Worm (Caenorhabditis elegans) whole organism, L4 larva: ENCODE measurements around the gene ints-6.

Source experiments
- T20F7.1 ChIP-seq: fragments of 200-800 bp; sonication (Bioruptor generic); optimal IDR thresholded peaks from 2 replicates; lab custom pipeline; 2018; ENCODE audit warnings: mild to moderate bottlenecking, missing genetic modification characterization, missing compliant biosample characterization
- Y105C5A.15 ChIP-seq: fragments of 200-800 bp; sonication (Bioruptor generic); IDR thresholded peaks from 2 replicates; pipeline ENCODE4 v1.3.6; 2022; ENCODE audit warnings: missing genetic modification characterization, missing compliant biosample characterization
- ceh-20 ChIP-seq: fragments of 200-800 bp; sonication (Bioruptor generic); IDR thresholded peaks from 2 replicates; pipeline ENCODE4 v1.3.6; 2022; ENCODE audit warnings: missing genetic modification reagents, missing genetic modification characterization, missing compliant biosample characterization
- ceh-28 ChIP-seq: fragments of 150-350 bp; optimal IDR thresholded peaks from 2 replicates; lab custom pipeline; 2014; ENCODE audit warnings: missing biosample characterization, missing genetic modification reagents, missing genetic modification characterization
- ceh-32 ChIP-seq: sonication (generic microtip); optimal IDR thresholded peaks from 2 replicates; lab custom pipeline; 2016; ENCODE audit warnings: mild to moderate bottlenecking, missing genetic modification characterization, missing compliant biosample characterization; ENCODE audit not compliant: poor library complexity
- ces-1 ChIP-seq: fragments of 150-350 bp; sonication (generic microtip); optimal IDR thresholded peaks from 4 replicates; lab custom pipeline; 2014; ENCODE audit warnings: missing biosample characterization, missing genetic modification reagents, missing genetic modification characterization
- ctbp-1 ChIP-seq: fragments of 200-800 bp; sonication (Bioruptor generic); IDR thresholded peaks from 2 replicates; pipeline ENCODE4 v1.3.6; 2022; ENCODE audit warnings: missing genetic modification reagents, missing genetic modification characterization, missing compliant biosample characterization
- daf-16 ChIP-seq, 3 experiments: sonication (generic microtip); optimal IDR thresholded peaks; 2 replicates each; lab custom pipeline; 2016 to 2017; ENCODE audit warnings: missing genetic modification characterization in 3 of 3, missing genetic modification reagents in 3 of 3, mild to moderate bottlenecking in 2 of 3, missing compliant biosample characterization in 2 of 3, missing biosample characterization in 1 of 3, moderate library complexity in 1 of 3
- dmd-6 ChIP-seq: fragments of 200-800 bp; sonication (Bioruptor generic); IDR thresholded peaks from 2 replicates; pipeline ENCODE4 v1.3.6; 2022; ENCODE audit warnings: missing genetic modification reagents, missing genetic modification characterization, missing compliant biosample characterization
- dmd-8 ChIP-seq: fragments of 200-800 bp; sonication (Bioruptor generic); IDR thresholded peaks from 2 replicates; pipeline ENCODE4 v1.3.6; 2022; ENCODE audit warnings: missing genetic modification characterization, missing compliant biosample characterization
- dpl-1 ChIP-seq: fragments of 150-350 bp; optimal IDR thresholded peaks from 2 replicates; lab custom pipeline; 2014; ENCODE audit warnings: missing biosample characterization, missing genetic modification reagents, missing genetic modification characterization
- dve-1 ChIP-seq: sonication (generic microtip); optimal IDR thresholded peaks from 2 replicates; lab custom pipeline; 2017; ENCODE audit warnings: antibody characterized with exemption, mild to moderate bottlenecking, missing genetic modification characterization, missing compliant biosample characterization; ENCODE audit not compliant: insufficient read depth
- fkh-10 ChIP-seq: fragments of 150-350 bp; optimal IDR thresholded peaks from 2 replicates; lab custom pipeline; 2014; ENCODE audit warnings: missing biosample characterization, missing genetic modification reagents, missing genetic modification characterization
- fos-1 ChIP-seq: fragments of 150-350 bp; optimal IDR thresholded peaks from 2 replicates; lab custom pipeline; 2014; ENCODE audit warnings: missing biosample characterization, missing genetic modification characterization
- hif-1 ChIP-seq, 2 experiments: sonication (generic microtip); optimal IDR thresholded peaks; 2 replicates each; lab custom pipeline; 2016 to 2017; ENCODE audit warnings: missing compliant biosample characterization in 2 of 2, missing genetic modification characterization in 2 of 2, missing genetic modification reagents in 2 of 2, missing genotype in 2 of 2, mild to moderate bottlenecking in 1 of 2
- hlh-11 ChIP-seq: fragments of 200-800 bp; sonication (Bioruptor generic); optimal IDR thresholded peaks from 2 replicates; lab custom pipeline; 2018; ENCODE audit warnings: mild to moderate bottlenecking, missing genetic modification characterization, missing compliant biosample characterization
- hlh-30 ChIP-seq: sonication (generic microtip); optimal IDR thresholded peaks from 2 replicates; lab custom pipeline; 2017; ENCODE audit warnings: antibody characterized with exemption, mild to moderate bottlenecking, missing genetic modification characterization, missing compliant biosample characterization; ENCODE audit not compliant: insufficient read depth
- hmg-1.1 ChIP-seq: fragments of 200-800 bp; sonication (Bioruptor generic); IDR thresholded peaks from 2 replicates; pipeline ENCODE4 v1.3.6; 2022; ENCODE audit warnings: missing genetic modification reagents, missing genetic modification characterization, missing compliant biosample characterization
- lim-7 ChIP-seq: fragments of 200-800 bp; sonication (Bioruptor generic); IDR thresholded peaks from 2 replicates; pipeline ENCODE4 v1.3.6; 2022; ENCODE audit warnings: missing genetic modification characterization, missing compliant biosample characterization
- lin-1 ChIP-seq: fragments of 200-800 bp; sonication (Bioruptor generic); IDR thresholded peaks from 2 replicates; pipeline ENCODE4 v1.3.6; 2022; ENCODE audit warnings: missing genetic modification reagents, missing genetic modification characterization, missing compliant biosample characterization
- lsy-2 ChIP-seq, 2 experiments: fragments of 150-350 bp in 1 of 2; sonication (generic microtip) in 1 of 2; optimal IDR thresholded peaks; 2 replicates each; lab custom pipeline; 2014 to 2017; ENCODE audit warnings: missing biosample characterization in 2 of 2, missing genetic modification characterization in 2 of 2
- mes-2 ChIP-seq: sonication (generic microtip); optimal IDR thresholded peaks from 2 replicates; lab custom pipeline; 2016; ENCODE audit warnings: missing genotype, mild to moderate bottlenecking, missing genetic modification characterization, missing compliant biosample characterization; ENCODE audit not compliant: poor library complexity, severe bottlenecking
- nhr-10 ChIP-seq: fragments of 150-350 bp; optimal IDR thresholded peaks from 2 replicates; lab custom pipeline; 2014; ENCODE audit warnings: missing biosample characterization, missing genetic modification characterization
- nhr-102 ChIP-seq: sonication (generic microtip); optimal IDR thresholded peaks from 2 replicates; lab custom pipeline; 2016; ENCODE audit warnings: mild to moderate bottlenecking, missing genetic modification characterization, moderate library complexity, missing compliant biosample characterization
- nhr-237 ChIP-seq: sonication (generic microtip); optimal IDR thresholded peaks from 2 replicates; lab custom pipeline; 2017; ENCODE audit warnings: missing biosample characterization, missing genetic modification characterization
- nhr-25 ChIP-seq: sonication (generic microtip); optimal IDR thresholded peaks from 2 replicates; lab custom pipeline; 2017; ENCODE audit warnings: missing genetic modification characterization, mild to moderate bottlenecking, missing compliant biosample characterization, antibody characterized with exemption, moderate library complexity, borderline replicate concordance; ENCODE audit not compliant: insufficient read depth
- nhr-28 ChIP-seq: fragments of 150-350 bp; optimal IDR thresholded peaks from 2 replicates; lab custom pipeline; 2014; ENCODE audit warnings: missing biosample characterization, missing genetic modification characterization
- nhr-77 ChIP-seq: fragments of 150-350 bp; optimal IDR thresholded peaks from 2 replicates; lab custom pipeline; 2014; ENCODE audit warnings: missing biosample characterization, missing genetic modification characterization
- php-3 ChIP-seq: fragments of 200-800 bp; sonication (Bioruptor generic); IDR thresholded peaks from 2 replicates; pipeline ENCODE4 v1.3.6; 2022; ENCODE audit warnings: missing genetic modification reagents, missing genetic modification characterization, missing compliant biosample characterization
- pqm-1 ChIP-seq: sonication (generic microtip); optimal IDR thresholded peaks from 2 replicates; lab custom pipeline; 2017; ENCODE audit warnings: missing biosample characterization, missing genetic modification characterization
- skn-1 ChIP-seq: fragments of 150-350 bp; optimal IDR thresholded peaks from 2 replicates; lab custom pipeline; 2014; ENCODE audit warnings: missing biosample characterization, missing genetic modification characterization
- snpc-4 ChIP-seq: fragments of 150-350 bp; optimal IDR thresholded peaks from 2 replicates; lab custom pipeline; 2014; ENCODE audit warnings: missing biosample characterization, missing genetic modification characterization
- tra-1 ChIP-seq: fragments of 200-800 bp; sonication (Bioruptor generic); IDR thresholded peaks from 2 replicates; pipeline ENCODE4 v1.3.6; 2022; ENCODE audit warnings: missing genetic modification reagents, missing genetic modification characterization, missing compliant biosample characterization
- zag-1 ChIP-seq: fragments of 150-350 bp; optimal IDR thresholded peaks from 2 replicates; lab custom pipeline; 2014; ENCODE audit warnings: missing biosample characterization, missing genetic modification characterization
- ztf-7 ChIP-seq: fragments of 150-350 bp; optimal IDR thresholded peaks from 2 replicates; lab custom pipeline; 2014; ENCODE audit warnings: missing biosample characterization, missing genetic modification characterization

ints-6 gene

ce11 chrIV:8730469-8730868 is 38.9 kb downstream of the ints-6 start, which contains the start of gene F21D5.3:
Gene F21D5.3, plus strand, starts transcription at chrIV:8730815.
- TF ChIP-seq dve-1 (tag; lab: Kevin White, UChicago) (peak; percentile 63), nhr-77 (peak; percentile 67), php-3 (GFP tag; lab: Robert Waterston, UW) (peak; percentile 79), hlh-11 (tag; lab: Kevin White, UChicago) (peak; percentile 47), hif-1 (tag; optimal IDR thresholded peaks at IDR 0.05; lab: Kevin White, UChicago) (peak in 1 of 2 experiments; percentile 42), ctbp-1 (GFP tag; lab: Robert Waterston, UW) (no peak), nhr-28 (tag; lab: Kevin White, UChicago) (peak; percentile 60), dmd-6 (GFP tag; lab: Robert Waterston, UW) (peak; percentile 68), lin-1 (peak; percentile 47; the same call in 1 of the 2 replicates), skn-1 (no peak), ces-1 (GFP tag; lab: Kevin White, UChicago) (no peak), fkh-10 (GFP tag; lab: Kevin White, UChicago) (no peak), ceh-28 (tag; lab: Kevin White, UChicago) (no peak), tra-1 (GFP tag; lab: Robert Waterston, UW) (peak; percentile 60; the same call in 1 of the 2 replicates), lim-7 (GFP tag; lab: Robert Waterston, UW) (no peak), T20F7.1 (GFP tag; lab: Kevin White, UChicago) (peak; percentile 47), pqm-1 (tag; lab: Kevin White, UChicago) (peak; percentile 96), daf-16 (GFP tag; optimal IDR thresholded peaks at IDR 0.05; lab: Kevin White, UChicago) (no peak), daf-16 (tag; optimal IDR thresholded peaks at IDR 0.05; lab: Kevin White, UChicago) (peak; percentile 67), ceh-20 (peak; percentile 71; the same call in 1 of the 2 replicates), dpl-1 (GFP tag; lab: Kevin White, UChicago) (no peak)

DNA sequence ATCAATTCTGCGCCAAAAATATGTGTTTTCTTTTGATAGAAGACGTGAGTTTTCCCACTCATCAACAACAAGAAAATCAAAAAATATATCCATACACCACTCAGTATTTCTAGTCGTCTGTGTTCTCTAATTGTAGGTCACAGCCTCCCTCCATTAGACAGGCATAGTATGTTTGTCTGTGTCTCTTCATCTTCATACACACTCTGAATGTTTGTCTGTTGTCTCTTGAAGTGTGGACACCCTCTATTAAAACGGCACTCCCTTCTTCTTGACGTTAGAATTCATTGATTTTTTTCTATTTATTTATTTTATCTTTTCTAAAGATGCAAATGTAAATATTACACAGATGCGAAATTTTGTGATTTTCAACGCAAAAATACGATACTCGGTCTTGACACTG is 45.8 kb downstream of the ints-6 start:
- TF ChIP-seq lsy-2 (tag; optimal IDR thresholded peaks at IDR 0.05; lab: Kevin White, UChicago), result peak in 1 of 2 experiments; percentile 32
- peak; percentile 10 for TF ChIP-seq hlh-30 (tag; lab: Kevin White, UChicago)
- peak; percentile 27 for TF ChIP-seq mes-2
- peak; percentile 5 for TF ChIP-seq nhr-28 (tag; lab: Kevin White, UChicago)
- TF ChIP-seq dmd-8, result no peak

ce11 chrIV:8737787-8738186 is 46.2 kb downstream of the ints-6 start, which contains the start of gene F21D5.4:
Gene F21D5.4, plus strand, starts transcription at chrIV:8738087.
- TF ChIP-seq hlh-11 (tag; lab: Kevin White, UChicago) (no peak), Y105C5A.15 (no peak), nhr-237 (tag; lab: Kevin White, UChicago) (no peak), nhr-10 (tag; lab: Kevin White, UChicago) (no peak), snpc-4 (no peak), nhr-102 (tag; lab: Kevin White, UChicago) (no peak), ztf-7 (tag; lab: Kevin White, UChicago) (no peak), T20F7.1 (GFP tag; lab: Kevin White, UChicago) (no peak), hmg-1.1 (no peak), pqm-1 (tag; lab: Kevin White, UChicago) (no peak), fos-1 (tag; lab: Kevin White, UChicago) (no peak), zag-1 (tag; lab: Kevin White, UChicago) (no peak), nhr-25 (tag; lab: Kevin White, UChicago) (no peak), ceh-32 (tag; lab: Kevin White, UChicago) (no peak), dpl-1 (GFP tag; lab: Kevin White, UChicago) (no peak)
